Fruit fly (Drosophila melanogaster) whole organism, adult: Measurements from ENCODE around the gene CG8149.

ENCODE experiments used
- CG11617 ChIP-seq: fragments of 200-800 bp; sonication (Bioruptor generic); optimal IDR thresholded peaks from 2 replicates; lab custom pipeline; 2017; ENCODE audit warnings: mild to moderate bottlenecking, missing biosample characterization, missing genetic modification reagents, missing genetic modification characterization
- CG12768 ChIP-seq: fragments of 200-800 bp; sonication (Bioruptor generic); optimal IDR thresholded peaks from 2 replicates; lab custom pipeline; 2017; ENCODE audit warnings: missing biosample characterization, missing genetic modification characterization, mild to moderate bottlenecking, moderate library complexity, missing genetic modification reagents
- CG14711 ChIP-seq: fragments of 200-800 bp; sonication (Bioruptor generic); optimal IDR thresholded peaks from 2 replicates; lab custom pipeline; 2018; ENCODE audit warnings: missing biosample characterization, mild to moderate bottlenecking, missing genetic modification characterization, moderate library complexity
- CG1620 ChIP-seq: fragments of 200-800 bp; sonication (Bioruptor generic); optimal IDR thresholded peaks from 2 replicates; lab custom pipeline; 2016; ENCODE audit warnings: missing biosample characterization, missing genetic modification characterization
- CG33017 ChIP-seq: fragments of 200-800 bp; sonication (Bioruptor generic); optimal IDR thresholded peaks from 2 replicates; lab custom pipeline; 2018; ENCODE audit warnings: missing biosample characterization, mild to moderate bottlenecking, missing genetic modification characterization, moderate library complexity
- CG5204 ChIP-seq: fragments of 200-800 bp; sonication (Bioruptor generic); optimal IDR thresholded peaks from 2 replicates; lab custom pipeline; 2016; ENCODE audit warnings: missing biosample characterization, missing genetic modification characterization
- CG7045 ChIP-seq: fragments of 200-800 bp; sonication (Bioruptor generic); optimal IDR thresholded peaks from 2 replicates; lab custom pipeline; 2017; ENCODE audit warnings: missing biosample characterization, mild to moderate bottlenecking, missing genetic modification characterization
- CG7101 ChIP-seq: fragments of 200-800 bp; sonication (Bioruptor generic); optimal IDR thresholded peaks from 2 replicates; lab custom pipeline; 2018; ENCODE audit warnings: missing biosample characterization, mild to moderate bottlenecking, missing genetic modification characterization, moderate library complexity
- Clk ChIP-seq: fragments of 200-800 bp; sonication (Bioruptor generic); optimal IDR thresholded peaks from 2 replicates; lab custom pipeline; 2017; ENCODE audit warnings: missing biosample characterization, missing genetic modification characterization
- Crg-1 ChIP-seq: fragments of 200-800 bp; sonication (Bioruptor generic); optimal IDR thresholded peaks from 2 replicates; lab custom pipeline; 2016; ENCODE audit warnings: missing biosample characterization, missing genetic modification characterization
- Mnt ChIP-seq: fragments of 200-800 bp; sonication (Bioruptor generic); optimal IDR thresholded peaks from 2 replicates; lab custom pipeline; 2016; ENCODE audit warnings: missing biosample characterization, mild to moderate bottlenecking, missing genetic modification characterization
- bab1 ChIP-seq: fragments of 200-800 bp; sonication (Bioruptor generic); optimal IDR thresholded peaks from 3 replicates; lab custom pipeline; 2019; ENCODE audit warnings: missing biosample characterization, mild to moderate bottlenecking, missing genetic modification characterization, moderate library complexity
- cic ChIP-seq: fragments of 200-800 bp; sonication (Bioruptor generic); optimal IDR thresholded peaks from 2 replicates; lab custom pipeline; 2017; ENCODE audit warnings: missing biosample characterization, mild to moderate bottlenecking, missing genetic modification characterization, moderate library complexity
- cnc ChIP-seq, 2 experiments: fragments of >200 bp; optimal IDR thresholded peaks; 2 replicates each; lab custom pipeline; 2017
- kay ChIP-seq: fragments of 200-800 bp; sonication (Bioruptor generic); peaks from one replicate; lab custom pipeline; 2016; ENCODE audit warnings: missing biosample characterization, missing genetic modification characterization, borderline replicate concordance
- ovo ChIP-seq: fragments of 200-800 bp; sonication (Bioruptor generic); optimal IDR thresholded peaks from 2 replicates; lab custom pipeline; 2016; ENCODE audit warnings: missing biosample characterization, missing genetic modification characterization
- pad ChIP-seq: fragments of 200-800 bp; sonication (Bioruptor generic); optimal IDR thresholded peaks from 3 replicates; lab custom pipeline; 2017; ENCODE audit warnings: missing biosample characterization, missing genetic modification characterization, mild to moderate bottlenecking, moderate library complexity, missing genetic modification reagents
- tj ChIP-seq: fragments of 200-800 bp; sonication (Bioruptor generic); optimal IDR thresholded peaks from 3 replicates; lab custom pipeline; 2017; ENCODE audit warnings: missing biosample characterization, mild to moderate bottlenecking, missing genetic modification characterization, moderate library complexity
- toe ChIP-seq: fragments of 200-800 bp; sonication (Bioruptor generic); optimal IDR thresholded peaks from 2 replicates; lab custom pipeline; 2016; ENCODE audit warnings: missing biosample characterization, missing genetic modification characterization

The CG8149 gene

DNA sequence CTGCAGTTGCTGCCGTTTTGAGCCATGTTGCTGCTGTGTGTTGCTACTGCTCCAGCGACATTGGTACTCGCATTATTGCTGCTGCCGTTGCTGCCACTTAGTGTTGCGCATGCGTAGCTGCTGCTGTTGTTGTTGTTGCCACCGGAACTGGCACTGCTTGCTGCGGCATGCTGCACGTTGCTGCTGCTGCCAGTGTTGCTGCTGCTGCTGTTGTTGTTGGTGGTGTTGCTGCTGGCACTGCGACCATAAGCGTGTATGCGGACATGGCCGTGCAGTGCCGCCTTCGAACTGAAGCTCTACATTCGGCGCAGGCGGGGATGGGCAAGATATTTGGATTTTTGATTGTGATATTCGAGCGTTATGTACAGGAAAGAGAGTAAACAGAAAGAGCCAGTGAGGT lies 36.3 kb upstream of the CG8149 start:
- TF ChIP-seq cnc (optimal IDR thresholded peaks at IDR 0.05; lab: Kevin White, UChicago) = no peak
- TF ChIP-seq pad (GFP tag; lab: Kevin White, UChicago) = no peak
- no peak for TF ChIP-seq CG14711
- TF ChIP-seq CG7101 (tag; lab: Kevin White, UChicago) = no peak
- TF ChIP-seq CG12768 (GFP tag; lab: Kevin White, UChicago) = no peak
- no peak for TF ChIP-seq Crg-1 (GFP tag; lab: Kevin White, UChicago)
- no peak for TF ChIP-seq CG5204 (GFP tag; lab: Kevin White, UChicago)

DNA sequence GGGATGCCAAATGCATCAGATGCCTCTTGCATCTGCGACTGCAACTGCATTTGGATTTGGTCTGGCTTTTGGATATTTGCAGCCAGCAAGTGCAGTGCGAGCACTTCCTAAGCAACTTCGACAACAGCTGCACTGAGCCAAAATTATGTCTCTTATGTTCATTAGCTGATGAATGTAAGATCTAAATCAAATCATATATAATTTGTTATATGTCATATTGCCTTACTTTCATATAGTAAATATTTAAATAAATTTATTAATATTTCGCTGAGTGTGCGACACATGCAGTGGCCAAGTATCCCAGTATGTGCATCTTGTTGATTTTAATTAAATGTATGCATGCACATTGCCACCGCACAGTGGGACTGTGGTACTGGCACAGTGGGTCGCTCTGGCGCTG lies 24.1 kb upstream of the CG8149 start:
- TF ChIP-seq CG5204 (GFP tag; lab: Kevin White, UChicago) (no peak), CG14711 (peak; percentile 2)

DNA sequence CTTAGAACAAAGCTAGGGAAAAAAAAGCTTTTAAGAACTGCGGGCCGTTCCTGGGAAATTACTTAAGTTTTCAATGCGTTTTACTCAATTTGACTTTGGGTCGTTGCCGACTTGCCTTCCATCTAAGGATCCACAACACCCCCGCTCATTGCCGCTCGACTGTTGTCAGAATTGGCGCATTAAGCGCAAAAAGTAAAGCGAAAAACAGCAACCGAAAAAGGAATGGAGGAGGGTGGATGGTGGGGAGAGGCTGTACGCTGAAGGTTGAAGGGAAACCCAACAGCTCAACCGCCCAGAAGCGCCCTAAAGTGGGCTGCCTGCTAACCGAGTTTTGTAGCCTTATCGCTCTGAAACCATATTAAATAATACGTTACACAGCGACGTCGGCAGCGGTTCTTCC lies 16.9 kb upstream of the CG8149 start:
- TF ChIP-seq kay (GFP tag; lab: Kevin White, UChicago) (no peak), pad (GFP tag; lab: Kevin White, UChicago) (no peak), cic (no peak), Clk (no peak), tj (no peak), CG14711 (no peak), Crg-1 (GFP tag; lab: Kevin White, UChicago) (no peak), ovo (no peak), bab1 (GFP tag; lab: Kevin White, UChicago) (no peak), CG33017 (no peak), CG7045 (no peak), CG12768 (GFP tag; lab: Kevin White, UChicago) (no peak), Mnt (GFP tag; lab: Kevin White, UChicago) (no peak), CG1620 (GFP tag; lab: Kevin White, UChicago) (no peak), cnc (optimal IDR thresholded peaks at IDR 0.05; lab: Kevin White, UChicago) (no peak), CG5204 (GFP tag; lab: Kevin White, UChicago) (no peak), CG7101 (tag; lab: Kevin White, UChicago) (no peak)

DNA sequence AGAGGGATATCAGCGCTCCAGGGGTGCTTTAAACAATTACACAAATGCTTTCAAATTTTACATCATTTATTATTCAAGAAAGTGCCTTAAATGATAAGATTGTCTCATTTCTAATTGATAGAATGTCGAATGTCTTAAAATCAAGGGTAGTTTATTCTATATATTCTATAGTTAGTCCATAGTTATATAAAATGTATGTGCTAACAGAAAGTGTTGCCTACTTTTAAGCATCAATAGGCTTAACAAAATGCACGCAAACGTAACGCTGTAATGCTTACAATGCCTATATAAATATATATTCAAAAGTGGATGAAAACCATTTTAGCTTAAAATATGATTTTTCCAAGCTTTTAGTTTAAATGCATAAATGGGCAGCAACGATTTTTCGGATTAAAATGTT lies 16.5 kb upstream of the CG8149 start:
- TF ChIP-seq CG11617 (GFP tag; lab: Kevin White, UChicago) = no peak
- TF ChIP-seq CG7101 (tag; lab: Kevin White, UChicago) = no peak
- no peak for TF ChIP-seq CG33017
- no peak for TF ChIP-seq Clk
- TF ChIP-seq cic = no peak
- TF ChIP-seq CG7045 = no peak
- no peak for TF ChIP-seq tj

DNA sequence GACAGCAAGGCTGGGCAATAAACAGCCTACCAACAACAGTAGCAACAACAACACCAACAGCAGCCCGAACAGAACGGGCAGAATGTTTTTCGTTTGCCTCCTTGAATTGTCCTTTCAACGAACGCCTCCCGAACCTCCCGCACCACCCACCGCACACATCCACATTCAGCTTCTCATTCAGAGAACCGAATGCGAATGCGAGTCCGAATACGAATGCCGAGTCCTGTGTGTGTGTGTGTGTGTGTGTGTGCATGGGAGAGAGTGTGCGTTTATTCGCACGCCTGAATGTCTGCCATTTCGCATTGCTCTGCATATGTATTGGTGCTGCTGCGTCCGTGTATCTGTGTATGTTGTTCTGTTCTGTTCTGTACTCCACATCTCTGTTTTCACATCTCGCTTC lies 16.0 kb upstream of the CG8149 start:
- TF ChIP-seq Mnt (GFP tag; lab: Kevin White, UChicago) (no peak), bab1 (GFP tag; lab: Kevin White, UChicago) (no peak), Crg-1 (GFP tag; lab: Kevin White, UChicago) (no peak)

DNA sequence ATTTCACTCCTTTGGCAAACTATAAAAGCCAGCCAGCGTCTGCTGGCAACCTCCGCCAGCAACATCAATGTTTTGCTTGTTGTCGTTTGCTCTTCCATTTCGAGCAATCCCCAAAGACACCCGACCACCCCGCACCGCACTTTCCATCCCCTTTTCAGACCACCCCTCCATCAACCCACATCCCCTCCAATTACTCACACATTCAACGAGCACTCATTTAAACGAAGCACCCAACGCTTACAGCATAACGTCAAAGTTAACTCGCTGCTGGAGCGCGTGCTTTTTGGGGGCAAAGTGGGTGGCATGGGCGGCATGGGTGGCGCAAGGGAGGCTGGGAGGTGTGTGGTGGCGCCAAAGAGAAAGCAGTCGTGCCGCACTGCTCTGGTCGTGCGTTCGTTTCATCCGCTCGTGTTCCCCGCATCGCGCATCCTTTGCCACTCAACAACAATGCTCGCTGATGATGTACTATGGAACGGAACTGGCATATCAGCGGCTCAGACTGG lies 13.3 kb upstream of the CG8149 start:
- TF ChIP-seq cic (peak; percentile 13), CG7045 (no peak)

DNA sequence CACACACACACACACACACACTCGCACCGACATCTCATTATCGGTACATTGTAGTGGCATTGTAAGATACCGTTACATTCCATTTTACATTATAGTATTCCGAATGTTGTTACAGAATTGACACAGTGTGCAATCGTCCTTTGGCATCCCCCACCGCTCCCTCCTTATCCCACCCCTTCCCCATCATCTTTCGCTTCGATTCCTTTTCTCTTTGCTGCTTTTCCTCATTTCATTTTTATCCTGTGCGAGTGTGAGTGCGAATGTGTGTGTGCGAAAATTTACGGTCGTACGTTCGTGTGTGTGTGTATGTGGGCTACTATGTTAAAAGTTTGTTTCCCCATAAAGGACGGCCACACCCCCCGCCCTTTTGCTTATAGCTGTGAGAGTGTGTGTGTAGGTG lies 12.4 kb upstream of the CG8149 start:
- TF ChIP-seq cnc (optimal IDR thresholded peaks at IDR 0.05; lab: Kevin White, UChicago) (no peak), cic (no peak), kay (GFP tag; lab: Kevin White, UChicago) (no peak), pad (GFP tag; lab: Kevin White, UChicago) (no peak), CG7045 (no peak), Clk (no peak), CG5204 (GFP tag; lab: Kevin White, UChicago) (no peak), toe (no peak), CG1620 (GFP tag; lab: Kevin White, UChicago) (no peak), ovo (no peak), Crg-1 (GFP tag; lab: Kevin White, UChicago) (no peak), tj (no peak), Mnt (GFP tag; lab: Kevin White, UChicago) (no peak), bab1 (GFP tag; lab: Kevin White, UChicago) (no peak), CG12768 (GFP tag; lab: Kevin White, UChicago) (no peak), CG33017 (no peak)

DNA sequence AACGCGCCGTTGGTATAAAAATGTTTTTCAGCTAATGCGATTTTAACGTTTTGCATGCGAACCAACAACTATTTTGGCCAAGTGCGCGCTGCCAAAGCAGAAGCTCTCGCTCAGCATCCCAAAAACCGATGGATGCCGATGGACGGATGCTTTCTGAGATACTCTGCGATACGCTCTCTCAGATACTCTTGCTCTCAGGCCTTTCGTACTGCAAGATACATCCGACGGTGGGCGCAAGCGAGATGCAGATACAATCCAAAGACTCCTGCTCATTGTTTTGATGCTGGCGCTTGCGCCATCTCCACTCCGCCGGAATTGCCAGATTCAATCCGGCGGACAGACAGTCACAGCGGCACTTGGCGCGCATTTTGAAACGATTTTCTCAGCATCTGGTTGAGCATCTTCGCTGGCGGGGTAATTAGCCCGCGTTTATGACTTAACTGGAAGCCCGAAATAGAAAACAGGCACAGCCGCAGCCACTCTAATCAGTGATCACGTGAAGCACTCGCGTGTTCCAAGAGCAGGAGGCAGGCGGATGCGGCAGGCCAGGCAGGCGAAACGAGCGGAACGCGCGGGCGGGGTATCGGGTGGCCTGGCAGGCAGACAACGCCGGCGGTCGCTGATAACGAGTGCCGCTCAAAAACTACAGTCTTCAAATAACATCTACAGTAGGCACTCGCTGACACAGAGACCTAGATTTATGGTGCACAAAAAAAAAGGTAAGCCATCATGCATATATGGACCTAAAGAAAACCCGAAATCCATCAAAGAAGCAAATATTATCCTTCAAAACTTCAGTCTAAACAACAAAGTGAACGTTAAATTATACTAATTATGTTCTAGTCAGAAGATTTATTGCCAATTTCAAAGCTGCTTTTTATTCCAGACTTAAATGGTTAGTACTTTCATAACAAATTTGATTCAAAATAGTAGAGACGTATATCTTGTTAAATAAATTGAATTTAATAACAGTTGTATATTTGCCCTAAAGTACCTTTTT lies 10.5 kb upstream of the CG8149 start, which contains the start of gene CG16779:
TSS of gene CG16779 (minus strand) at position 51 of the 1,000 bp plus-strand sequence.
- TF ChIP-seq Clk (peak; percentile 1), CG1620 (GFP tag; lab: Kevin White, UChicago) (no peak), toe (peak; percentile 34), CG12768 (GFP tag; lab: Kevin White, UChicago) (peak; percentile 43), CG7101 (tag; lab: Kevin White, UChicago) (peak; percentile 25)
